Worm (Caenorhabditis elegans) whole organism, L1 larva: Measurements from ENCODE around the gene srh-211.

ENCODE experiments used
- Y116A8C.19 ChIP-seq: sonication (generic microtip); optimal IDR thresholded peaks from 2 replicates; lab custom pipeline; 2016; ENCODE audit warnings: missing compliant biosample characterization, missing genetic modification characterization, borderline replicate concordance
- alr-1 ChIP-seq: fragments of 200-800 bp; sonication (Bioruptor generic); optimal IDR thresholded peaks from 2 replicates; lab custom pipeline; 2018; ENCODE audit warnings: borderline replicate concordance, mild to moderate bottlenecking, missing genetic modification characterization, missing compliant biosample characterization
- ama-1 ChIP-seq: fragments of 150-350 bp; optimal IDR thresholded peaks from 2 replicates; lab custom pipeline; 2014
- ceh-63 ChIP-seq: fragments of 200-800 bp; sonication (Bioruptor generic); optimal IDR thresholded peaks from 2 replicates; lab custom pipeline; 2018; ENCODE audit warnings: mild to moderate bottlenecking, missing genetic modification characterization, missing compliant biosample characterization
- ces-1 ChIP-seq: fragments of 150-350 bp; optimal IDR thresholded peaks from 2 replicates; lab custom pipeline; 2014; ENCODE audit warnings: missing biosample characterization, missing genetic modification reagents, missing genetic modification characterization
- efl-1 ChIP-seq, 4 experiments: fragments of 150-350 bp; optimal IDR thresholded peaks in 3 of 4; peaks in 1 of 4; 1 replicate in 1 of 4; 2 replicates in 3 of 4; lab custom pipeline; 2014; ENCODE audit warnings: missing biosample characterization in 2 of 4, missing genetic modification characterization in 2 of 4, missing genetic modification reagents in 2 of 4
- egl-13 ChIP-seq: sonication (generic microtip); optimal IDR thresholded peaks from 2 replicates; lab custom pipeline; 2016; ENCODE audit warnings: missing genotype, missing genetic modification reagents, missing genetic modification characterization, missing compliant biosample characterization
- egl-27 ChIP-seq, 2 experiments: fragments of 150-350 bp in 1 of 2; sonication (generic microtip); optimal IDR thresholded peaks; 3 replicates each; lab custom pipeline; 2017 to 2018; ENCODE audit warnings: missing biosample characterization in 2 of 2, missing genetic modification characterization in 2 of 2, missing genetic modification reagents in 2 of 2
- elt-2 ChIP-seq: sonication (generic microtip); optimal IDR thresholded peaks from 2 replicates; lab custom pipeline; 2016; ENCODE audit warnings: missing genetic modification characterization, mild to moderate bottlenecking, inconsistent platforms, missing compliant biosample characterization, missing genetic modification reagents
- fkh-8 ChIP-seq: sonication (generic microtip); optimal IDR thresholded peaks from 2 replicates; lab custom pipeline; 2016; ENCODE audit warnings: mild to moderate bottlenecking, missing genetic modification characterization, missing compliant biosample characterization
- fos-1 ChIP-seq: fragments of 150-350 bp; optimal IDR thresholded peaks from 2 replicates; lab custom pipeline; 2014; ENCODE audit warnings: missing biosample characterization, missing genetic modification characterization
- grh-1 ChIP-seq: fragments of 200-800 bp; sonication (Bioruptor generic); IDR thresholded peaks from 2 replicates; pipeline ENCODE4 v1.3.6; 2022; ENCODE audit warnings: missing genetic modification reagents, missing genetic modification characterization, missing compliant biosample characterization
- hlh-4 ChIP-seq: sonication (generic microtip); optimal IDR thresholded peaks from 2 replicates; lab custom pipeline; 2016; ENCODE audit warnings: mild to moderate bottlenecking, missing genetic modification characterization, missing compliant biosample characterization
- hpl-2 ChIP-seq: fragments of 150-350 bp; optimal IDR thresholded peaks from 2 replicates; lab custom pipeline; 2014; ENCODE audit warnings: missing biosample characterization, missing genetic modification reagents, missing genetic modification characterization
- jun-1 ChIP-seq: fragments of 150-350 bp; optimal IDR thresholded peaks from 2 replicates; lab custom pipeline; 2014; ENCODE audit warnings: missing biosample characterization, missing genetic modification reagents, missing genetic modification characterization
- lin-14 ChIP-seq: fragments of 200-800 bp; sonication (Bioruptor generic); optimal IDR thresholded peaks from 2 replicates; lab custom pipeline; 2018; ENCODE audit warnings: mild to moderate bottlenecking, missing genetic modification characterization, moderate library complexity, missing compliant biosample characterization
- lin-15B ChIP-seq: fragments of 150-350 bp; sonication (generic microtip); optimal IDR thresholded peaks from 3 replicates; lab custom pipeline; 2014; ENCODE audit warnings: missing biosample characterization, missing genetic modification characterization
- lin-35 ChIP-seq, 2 experiments: fragments of 150-350 bp; optimal IDR thresholded peaks; 2 replicates each; lab custom pipeline; 2014; ENCODE audit warnings: missing biosample characterization in 2 of 2, missing genetic modification characterization in 2 of 2, missing genetic modification reagents in 2 of 2
- lin-39 ChIP-seq: fragments of 150-350 bp; optimal IDR thresholded peaks from 2 replicates; lab custom pipeline; 2014; ENCODE audit warnings: missing biosample characterization, missing genetic modification reagents, missing genetic modification characterization
- lsy-2 ChIP-seq, 2 experiments: fragments of 150-350 bp; optimal IDR thresholded peaks; 2 replicates each; lab custom pipeline; 2014; ENCODE audit warnings: missing biosample characterization in 2 of 2, missing genetic modification characterization in 2 of 2
- mab-9 ChIP-seq: fragments of 200-800 bp; sonication (Bioruptor generic); IDR thresholded peaks from 2 replicates; pipeline ENCODE4 v1.3.6; 2022; ENCODE audit warnings: missing genetic modification reagents, missing genetic modification characterization, missing compliant biosample characterization
- mef-2 ChIP-seq: fragments of 150-350 bp; optimal IDR thresholded peaks from 2 replicates; lab custom pipeline; 2014; ENCODE audit warnings: missing biosample characterization, missing genetic modification characterization
- nhr-11 ChIP-seq: fragments of 150-350 bp; optimal IDR thresholded peaks from 2 replicates; lab custom pipeline; 2014; ENCODE audit warnings: missing biosample characterization, missing genetic modification characterization
- nhr-12 ChIP-seq: sonication (generic microtip); optimal IDR thresholded peaks from 2 replicates; lab custom pipeline; 2017; ENCODE audit warnings: missing biosample characterization, missing genetic modification characterization
- nhr-19 ChIP-seq: fragments of 200-800 bp; sonication (Bioruptor generic); conservative IDR thresholded peaks from 2 replicates; pipeline ENCODE4 v1.3.6; 2022; ENCODE audit warnings: missing genetic modification characterization, missing compliant biosample characterization
- nhr-20 ChIP-seq: sonication (generic microtip); optimal IDR thresholded peaks from 2 replicates; lab custom pipeline; 2016; ENCODE audit warnings: mild to moderate bottlenecking, missing genetic modification characterization, missing compliant biosample characterization
- nhr-237 ChIP-seq: fragments of 150-350 bp; optimal IDR thresholded peaks from 2 replicates; lab custom pipeline; 2014; ENCODE audit warnings: missing biosample characterization, missing genetic modification characterization
- nhr-47 ChIP-seq: sonication (generic microtip); optimal IDR thresholded peaks from 2 replicates; lab custom pipeline; 2016; ENCODE audit warnings: mild to moderate bottlenecking, missing genetic modification characterization, moderate library complexity, missing compliant biosample characterization
- nhr-71 ChIP-seq: sonication (generic microtip); optimal IDR thresholded peaks from 2 replicates; lab custom pipeline; 2016; ENCODE audit warnings: mild to moderate bottlenecking, missing genetic modification characterization, moderate library complexity, missing compliant biosample characterization
- nhr-76 ChIP-seq: sonication (generic microtip); optimal IDR thresholded peaks from 2 replicates; lab custom pipeline; 2017; ENCODE audit warnings: missing biosample characterization, missing genetic modification characterization
- nhr-77 ChIP-seq: fragments of 150-350 bp; optimal IDR thresholded peaks from 2 replicates; lab custom pipeline; 2014; ENCODE audit warnings: missing biosample characterization, missing genetic modification characterization
- nhr-84 ChIP-seq: sonication (generic microtip); optimal IDR thresholded peaks from 2 replicates; lab custom pipeline; 2017; ENCODE audit warnings: missing biosample characterization, missing genetic modification characterization
- pag-3 ChIP-seq: sonication (generic microtip); optimal IDR thresholded peaks from 2 replicates; lab custom pipeline; 2017; ENCODE audit warnings: missing genetic modification characterization, mild to moderate bottlenecking, missing compliant biosample characterization, antibody characterized with exemption, borderline replicate concordance; ENCODE audit not compliant: insufficient read depth
- pax-3 ChIP-seq: fragments of 200-800 bp; sonication (Bioruptor generic); optimal IDR thresholded peaks from 2 replicates; lab custom pipeline; 2018; ENCODE audit warnings: mild to moderate bottlenecking, missing genetic modification characterization, moderate library complexity, missing compliant biosample characterization
- pqm-1 ChIP-seq: sonication (generic microtip); optimal IDR thresholded peaks from 3 replicates; lab custom pipeline; 2017; ENCODE audit warnings: missing biosample characterization, missing genetic modification characterization
- rnt-1 ChIP-seq: sonication (generic microtip); optimal IDR thresholded peaks from 2 replicates; lab custom pipeline; 2016; ENCODE audit warnings: mild to moderate bottlenecking, missing genetic modification characterization, moderate library complexity, missing compliant biosample characterization
- skn-1 ChIP-seq: fragments of 150-350 bp; optimal IDR thresholded peaks from 2 replicates; lab custom pipeline; 2014; ENCODE audit warnings: missing biosample characterization, missing genetic modification characterization
- snu-23 ChIP-seq: sonication (generic microtip); optimal IDR thresholded peaks from 2 replicates; lab custom pipeline; 2016; ENCODE audit warnings: missing genetic modification characterization, missing compliant biosample characterization
- sox-4 ChIP-seq: sonication (generic microtip); optimal IDR thresholded peaks from 2 replicates; lab custom pipeline; 2016; ENCODE audit warnings: missing genetic modification characterization, missing compliant biosample characterization
- sptf-1 ChIP-seq: fragments of 150-350 bp; optimal IDR thresholded peaks from 2 replicates; lab custom pipeline; 2014; ENCODE audit warnings: missing biosample characterization, missing genetic modification characterization
- sup-37 ChIP-seq: fragments of 200-800 bp; sonication (Bioruptor generic); optimal IDR thresholded peaks from 2 replicates; lab custom pipeline; 2018; ENCODE audit warnings: mild to moderate bottlenecking, missing genetic modification characterization, missing compliant biosample characterization
- swsn-7 ChIP-seq: sonication (generic microtip); optimal IDR thresholded peaks from 2 replicates; lab custom pipeline; 2016; ENCODE audit warnings: missing genetic modification characterization, missing compliant biosample characterization
- tlp-1 ChIP-seq: fragments of 150-350 bp; optimal IDR thresholded peaks from 2 replicates; lab custom pipeline; 2014; ENCODE audit warnings: missing biosample characterization, missing genetic modification characterization
- unc-30 ChIP-seq: sonication (generic microtip); optimal IDR thresholded peaks from 2 replicates; lab custom pipeline; 2017; ENCODE audit warnings: missing biosample characterization, missing genetic modification characterization
- unc-62 ChIP-seq: fragments of 150-350 bp; optimal IDR thresholded peaks from 2 replicates; lab custom pipeline; 2014; ENCODE audit warnings: missing biosample characterization, missing genetic modification reagents, missing genetic modification characterization
- zag-1 ChIP-seq: fragments of 150-350 bp; optimal IDR thresholded peaks from 2 replicates; lab custom pipeline; 2014; ENCODE audit warnings: missing biosample characterization, missing genetic modification characterization
- zip-4 ChIP-seq: fragments of 200-800 bp; sonication (Bioruptor generic); optimal IDR thresholded peaks from 2 replicates; lab custom pipeline; 2018; ENCODE audit warnings: mild to moderate bottlenecking, missing genetic modification characterization, moderate library complexity, missing compliant biosample characterization
- ztf-11 ChIP-seq, 2 experiments: sonication (generic microtip); optimal IDR thresholded peaks; 2 replicates each; lab custom pipeline; 2016 to 2017; ENCODE audit warnings: missing genetic modification characterization in 2 of 2, missing biosample characterization in 1 of 2, missing compliant biosample characterization in 1 of 2

srh-211 gene

DNA sequence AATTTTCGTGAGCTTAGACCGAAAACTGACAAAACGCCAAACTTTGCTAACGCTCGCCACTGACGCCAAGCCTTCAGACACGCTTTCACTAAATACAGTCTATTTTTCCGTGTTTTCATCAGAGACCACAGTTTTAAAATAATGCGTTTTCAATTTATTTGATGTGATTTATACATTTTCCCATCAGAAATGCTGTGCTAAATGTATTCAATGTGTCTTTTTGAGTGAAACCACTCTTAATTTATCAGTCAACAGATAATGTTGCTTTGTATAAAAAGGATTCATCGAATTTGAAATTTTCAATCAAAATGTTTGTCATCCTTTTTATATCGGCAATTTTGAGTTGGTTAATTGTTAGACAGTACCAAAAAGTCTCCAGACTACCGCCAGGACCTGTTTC is 49.9 kb downstream of the srh-211 start, which contains the start of gene cyp-35A4:
Gene cyp-35A4 (plus strand): TSS at position 301 of the 400 bp plus-strand sequence.
- TF ChIP-seq egl-27 (tag; optimal IDR thresholded peaks at IDR 0.05; lab: Kevin White, UChicago) (no peak), nhr-77 (tag; lab: Kevin White, UChicago) (no peak), sup-37 (GFP tag; lab: Kevin White, UChicago) (no peak), Y116A8C.19 (tag; lab: Kevin White, UChicago) (no peak), sox-4 (no peak), zip-4 (GFP tag; lab: Kevin White, UChicago) (no peak), hpl-2 (GFP tag; lab: Kevin White, UChicago) (no peak), lsy-2 (tag; optimal IDR thresholded peaks at IDR 0.05; lab: Kevin White, UChicago) (no peak), egl-13 (tag; lab: Kevin White, UChicago) (no peak), nhr-19 (no peak), nhr-84 (tag; lab: Kevin White, UChicago) (no peak), lin-14 (no peak), lin-15B (tag; lab: Kevin White, UChicago) (no peak)
- TF ChIP-seq, all 84 proteins: peak for 0

DNA sequence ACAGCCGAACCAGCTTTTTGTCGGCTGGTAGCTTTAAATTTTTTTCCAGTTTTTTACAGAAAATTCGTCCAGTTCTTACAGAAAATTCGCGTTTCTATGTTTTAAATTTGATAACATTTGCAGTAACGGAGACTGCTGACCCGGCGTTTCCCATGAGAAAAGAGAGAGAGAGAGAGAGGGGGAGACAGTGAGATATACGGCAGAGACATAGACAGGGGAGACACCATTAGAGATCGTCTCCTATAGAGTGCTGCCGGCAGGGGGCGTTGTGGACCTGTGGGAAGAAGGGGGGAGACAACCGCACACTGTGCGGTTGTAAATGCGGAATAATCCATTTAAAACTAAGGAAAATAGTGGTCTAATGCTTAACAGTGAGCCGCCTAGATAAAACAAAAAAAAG is 51.6 kb downstream of the srh-211 start:
- peak; percentile 12 for TF ChIP-seq elt-2
- no peak for TF ChIP-seq lsy-2 (tag; optimal IDR thresholded peaks at IDR 0.05; lab: Kevin White, UChicago)
- TF ChIP-seq hpl-2 (GFP tag; lab: Kevin White, UChicago), result no peak
- TF ChIP-seq pqm-1 (tag; lab: Kevin White, UChicago), result no peak
- no peak for TF ChIP-seq pag-3 (tag; lab: Kevin White, UChicago)
- TF ChIP-seq nhr-20 (tag; lab: Kevin White, UChicago), result peak; percentile 12
- no peak for TF ChIP-seq ztf-11 (tag; optimal IDR thresholded peaks at IDR 0.05; lab: Kevin White, UChicago)
- no peak for TF ChIP-seq ceh-63 (GFP tag; lab: Kevin White, UChicago)
- no peak for TF ChIP-seq pax-3 (tag; lab: Kevin White, UChicago)
- TF ChIP-seq mab-9 (GFP tag; lab: Robert Waterston, UW), result no peak
- no peak for TF ChIP-seq sup-37 (GFP tag; lab: Kevin White, UChicago)
- TF ChIP-seq nhr-47 (tag; lab: Kevin White, UChicago), result no peak
- no peak for TF ChIP-seq snu-23
- TF ChIP-seq nhr-12 (tag; lab: Kevin White, UChicago), result no peak
- no peak for TF ChIP-seq lin-39 (tag; lab: Kevin White, UChicago)
- peak; percentile 27 for TF ChIP-seq rnt-1
- TF ChIP-seq tlp-1 (tag; lab: Kevin White, UChicago), result no peak
- TF ChIP-seq hlh-4 (tag; lab: Kevin White, UChicago), result no peak
- TF ChIP-seq lin-35 (GFP tag; optimal IDR thresholded peaks at IDR 0.05; lab: Kevin White, UChicago), result peak in 1 of 2 experiments; percentile 11
- TF ChIP-seq unc-30 (tag; lab: Kevin White, UChicago), result no peak
- no peak for TF ChIP-seq ces-1
- no peak for TF ChIP-seq nhr-11 (tag; lab: Kevin White, UChicago)
- no peak for TF ChIP-seq ama-1
- no peak for TF ChIP-seq nhr-76 (tag; lab: Kevin White, UChicago)
- TF ChIP-seq sptf-1 (tag; lab: Kevin White, UChicago), result no peak
- no peak for TF ChIP-seq unc-62
- TF ChIP-seq egl-13 (tag; lab: Kevin White, UChicago), result no peak
- no peak for TF ChIP-seq mef-2
- peak; percentile 19 to 26 for TF ChIP-seq efl-1 (optimal IDR thresholded peaks at IDR 0.05; lab: Kevin White, UChicago)
- peak in 1 of 2 experiments; percentile 93 for TF ChIP-seq efl-1 (GFP tag; optimal IDR thresholded peaks at IDR 0.05 in 1 of 2; lab: Kevin White, UChicago)
- TF ChIP-seq sox-4, result no peak
- no peak for TF ChIP-seq nhr-237 (tag; lab: Kevin White, UChicago)
- no peak for TF ChIP-seq fkh-8
- no peak for TF ChIP-seq alr-1 (tag; lab: Kevin White, UChicago)
- no peak for TF ChIP-seq swsn-7 (tag; lab: Kevin White, UChicago)
- TF ChIP-seq zag-1 (tag; lab: Kevin White, UChicago), result no peak
- no peak for TF ChIP-seq nhr-71 (tag; lab: Kevin White, UChicago)
- TF ChIP-seq fos-1 (tag; lab: Kevin White, UChicago), result no peak
- TF ChIP-seq jun-1 (tag; lab: Kevin White, UChicago), result no peak
- TF ChIP-seq grh-1, result no peak
- TF ChIP-seq lin-15B (tag; lab: Kevin White, UChicago), result no peak
- no peak for TF ChIP-seq skn-1 (tag; lab: Kevin White, UChicago)
- no peak for TF ChIP-seq nhr-19
